Worm (Caenorhabditis elegans) whole organism, L4 larva: ENCODE data around the gene nlp-16.

Experiments used
- T20F7.1 ChIP-seq: fragments of 200-800 bp; sonication (Bioruptor generic); optimal IDR thresholded peaks from 2 replicates; lab custom pipeline; 2018; ENCODE audit warnings: mild to moderate bottlenecking, missing genetic modification characterization, missing compliant biosample characterization
- Y48G9A.11 ChIP-seq: fragments of 200-800 bp; sonication (Bioruptor generic); IDR thresholded peaks from 2 replicates; pipeline ENCODE4 v1.3.6; 2022; ENCODE audit warnings: missing genetic modification reagents, missing genetic modification characterization, missing compliant biosample characterization
- arid-1 ChIP-seq: fragments of 200-800 bp; sonication (Bioruptor generic); conservative IDR thresholded peaks from 2 replicates; pipeline ENCODE4 v1.3.6; 2022; ENCODE audit warnings: missing genetic modification reagents, missing genetic modification characterization, missing compliant biosample characterization
- dmd-8 ChIP-seq: fragments of 200-800 bp; sonication (Bioruptor generic); IDR thresholded peaks from 2 replicates; pipeline ENCODE4 v1.3.6; 2022; ENCODE audit warnings: missing genetic modification characterization, missing compliant biosample characterization
- lin-13 ChIP-seq: fragments of 150-350 bp; optimal IDR thresholded peaks from 2 replicates; lab custom pipeline; 2014; ENCODE audit warnings: missing biosample characterization, missing genetic modification reagents, missing genetic modification characterization
- mdl-1 ChIP-seq, 2 experiments: fragments of 150-350 bp in 1 of 2; sonication (generic microtip) in 1 of 2; optimal IDR thresholded peaks; 2 replicates each; lab custom pipeline; 2014 to 2017; ENCODE audit warnings: missing biosample characterization in 2 of 2, missing genetic modification characterization in 2 of 2
- nhr-10 ChIP-seq: fragments of 150-350 bp; optimal IDR thresholded peaks from 2 replicates; lab custom pipeline; 2014; ENCODE audit warnings: missing biosample characterization, missing genetic modification characterization
- nhr-11 ChIP-seq: fragments of 150-350 bp; optimal IDR thresholded peaks from 2 replicates; lab custom pipeline; 2014; ENCODE audit warnings: missing biosample characterization, missing genetic modification characterization
- nhr-76 ChIP-seq: fragments of 150-350 bp; optimal IDR thresholded peaks from 2 replicates; lab custom pipeline; 2014; ENCODE audit warnings: missing biosample characterization, missing genetic modification characterization
- nhr-77 ChIP-seq: fragments of 150-350 bp; optimal IDR thresholded peaks from 2 replicates; lab custom pipeline; 2014; ENCODE audit warnings: missing biosample characterization, missing genetic modification characterization
- skn-1 ChIP-seq: fragments of 150-350 bp; optimal IDR thresholded peaks from 2 replicates; lab custom pipeline; 2014; ENCODE audit warnings: missing biosample characterization, missing genetic modification characterization
- snpc-1.2 ChIP-seq: fragments of 200-800 bp; sonication (Bioruptor generic); IDR thresholded peaks from 2 replicates; pipeline ENCODE4 v1.3.6; 2022; ENCODE audit warnings: missing genetic modification reagents, missing genetic modification characterization, missing compliant biosample characterization
- unc-39 ChIP-seq: sonication (generic microtip); optimal IDR thresholded peaks from 2 replicates; lab custom pipeline; 2017; ENCODE audit warnings: missing biosample characterization, missing genetic modification characterization

DNA sequence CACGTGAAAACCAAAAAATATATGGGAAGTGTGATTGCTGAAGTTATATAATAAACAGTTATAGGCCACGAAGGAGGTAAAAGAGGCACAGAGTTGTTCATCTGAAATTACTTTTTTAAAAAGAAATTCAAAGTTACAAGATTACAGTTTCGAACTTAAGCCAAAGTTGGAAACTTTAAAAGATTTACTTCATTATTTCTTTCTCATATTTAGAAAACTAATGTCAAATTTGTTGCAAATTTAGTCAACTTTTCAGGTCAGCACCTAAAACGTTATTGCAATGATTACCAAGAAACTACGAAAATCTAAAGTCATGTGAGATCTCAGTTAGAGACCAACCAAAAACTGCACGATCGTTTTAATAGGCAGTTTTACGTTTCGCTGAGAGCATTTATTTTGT lies 44.0 kb upstream of the nlp-16 start, which contains the start of gene srv-25:
- TF ChIP-seq skn-1 (tag; lab: Kevin White, UChicago) (no peak), T20F7.1 (GFP tag; lab: Kevin White, UChicago) (no peak), nhr-77 (tag; lab: Kevin White, UChicago) (no peak), arid-1 (GFP tag; lab: Robert Waterston, UW) (no peak), unc-39 (tag; lab: Kevin White, UChicago) (no peak), snpc-1.2 (GFP tag; lab: Robert Waterston, UW) (no peak), nhr-76 (tag; lab: Kevin White, UChicago) (no peak), nhr-11 (tag; lab: Kevin White, UChicago) (no peak), mdl-1 (tag; optimal IDR thresholded peaks at IDR 0.05; lab: Kevin White, UChicago) (no peak), Y48G9A.11 (no peak), nhr-10 (tag; lab: Kevin White, UChicago) (no peak), dmd-8 (no peak), lin-13 (no peak)
